Worm (Caenorhabditis elegans) whole organism, early embryonic: Measurements from ENCODE around the gene tmc-1.

ENCODE experiments used
- B0310.2 ChIP-seq: sonication (generic microtip); optimal IDR thresholded peaks from 2 replicates; lab custom pipeline; 2016; ENCODE audit warnings: mild to moderate bottlenecking, missing genetic modification characterization, missing compliant biosample characterization
- aly-1 ChIP-seq: sonication (generic microtip); optimal IDR thresholded peaks from 2 replicates; lab custom pipeline; 2016; ENCODE audit warnings: missing genetic modification characterization, missing compliant biosample characterization
- ama-1 ChIP-seq: fragments of 150-350 bp; optimal IDR thresholded peaks from 2 replicates; lab custom pipeline; 2014
- ceh-13 ChIP-seq: fragments of 200-800 bp; sonication (Bioruptor generic); optimal IDR thresholded peaks from 2 replicates; lab custom pipeline; 2018; ENCODE audit warnings: mild to moderate bottlenecking, missing genetic modification characterization, missing compliant biosample characterization
- ceh-36 ChIP-seq: sonication (generic microtip); optimal IDR thresholded peaks from 2 replicates; lab custom pipeline; 2016; ENCODE audit warnings: missing genetic modification characterization, inconsistent platforms, missing compliant biosample characterization
- ets-7 ChIP-seq: sonication (generic microtip); optimal IDR thresholded peaks from 2 replicates; lab custom pipeline; 2016; ENCODE audit warnings: missing genotype, missing genetic modification characterization, missing compliant biosample characterization
- flt-1 ChIP-seq: fragments of 200-800 bp; sonication (Bioruptor generic); IDR thresholded peaks from 2 replicates; pipeline ENCODE4 v1.3.6; 2022; ENCODE audit warnings: missing genetic modification characterization, missing compliant biosample characterization
- hmbx-1 ChIP-seq: sonication (generic microtip); optimal IDR thresholded peaks from 2 replicates; lab custom pipeline; 2016; ENCODE audit warnings: mild to moderate bottlenecking, missing genetic modification characterization, missing compliant biosample characterization
- hmg-4 ChIP-seq: fragments of 200-800 bp; sonication (Bioruptor generic); optimal IDR thresholded peaks from 2 replicates; lab custom pipeline; 2018; ENCODE audit warnings: mild to moderate bottlenecking, missing genetic modification characterization, missing compliant biosample characterization
- hnd-1 ChIP-seq: sonication (generic microtip); optimal IDR thresholded peaks from 2 replicates; lab custom pipeline; 2016; ENCODE audit warnings: missing genetic modification characterization, missing compliant biosample characterization
- pes-1 ChIP-seq: fragments of 200-800 bp; sonication (Bioruptor generic); IDR thresholded peaks from 2 replicates; pipeline ENCODE4 v1.3.6; 2022; ENCODE audit warnings: missing genetic modification reagents, missing genetic modification characterization, missing compliant biosample characterization
- scrt-1 ChIP-seq: fragments of 200-800 bp; sonication (Bioruptor generic); IDR thresholded peaks from 2 replicates; pipeline ENCODE4 v1.3.6; 2022; ENCODE audit warnings: missing genetic modification characterization, missing compliant biosample characterization
- sea-1 ChIP-seq: fragments of 200-800 bp; sonication (Bioruptor generic); conservative IDR thresholded peaks from 2 replicates; pipeline ENCODE4 v1.3.6; 2022; ENCODE audit warnings: missing genetic modification characterization, missing compliant biosample characterization

DNA sequence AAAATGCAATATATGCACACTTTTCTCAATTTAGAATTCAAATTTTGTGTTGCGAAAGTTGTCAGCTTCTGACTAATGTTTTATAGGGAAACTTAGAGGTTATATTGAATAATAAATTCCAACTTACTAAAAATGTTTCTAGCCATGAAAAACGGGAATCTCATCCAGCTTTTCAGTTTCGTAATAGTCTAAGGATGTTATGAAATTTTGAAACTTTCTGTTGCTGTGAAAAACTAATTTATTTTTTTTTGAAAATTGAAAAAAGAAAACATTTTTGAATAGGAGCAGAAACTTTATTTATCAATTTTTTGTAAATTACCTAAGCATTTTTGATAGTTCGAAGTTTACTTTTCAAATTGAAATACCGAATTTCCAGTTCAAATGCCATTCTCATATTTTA, 40.4 kb upstream of the tmc-1 start:
- TF ChIP-seq ama-1 (lab: Kevin White, UChicago) (no peak), hnd-1 (tag; lab: Kevin White, UChicago) (no peak), ceh-36 (tag; lab: Kevin White, UChicago) (no peak), scrt-1 (no peak), hmg-4 (GFP tag; lab: Kevin White, UChicago) (no peak), sea-1 (GFP tag; lab: Robert Waterston, UW) (no peak), hmbx-1 (tag; lab: Kevin White, UChicago) (no peak), ceh-13 (GFP tag; lab: Kevin White, UChicago) (no peak), flt-1 (GFP tag; lab: Robert Waterston, UW) (no peak), aly-1 (tag; lab: Kevin White, UChicago) (no peak), pes-1 (GFP tag; lab: Robert Waterston, UW) (no peak), B0310.2 (tag; lab: Kevin White, UChicago) (no peak), ets-7 (no peak)
